Fruit fly (Drosophila melanogaster) whole organism, pupa: ENCODE data around the gene Axud1.

Experiments used
- CG12605 ChIP-seq: fragments of 200-800 bp; sonication (Bioruptor generic); IDR thresholded peaks from 2 replicates; pipeline ENCODE4 v1.3.6; 2022; ENCODE audit warnings: missing biosample characterization, missing genetic modification characterization
- CG13204 ChIP-seq: fragments of 200-800 bp; sonication (Bioruptor generic); optimal IDR thresholded peaks from 2 replicates; lab custom pipeline; 2018; ENCODE audit warnings: missing biosample characterization, mild to moderate bottlenecking, missing genetic modification characterization, moderate library complexity
- CG9948 ChIP-seq: fragments of 200-800 bp; sonication (Bioruptor generic); optimal IDR thresholded peaks from 2 replicates; lab custom pipeline; 2018; ENCODE audit warnings: missing biosample characterization, mild to moderate bottlenecking, missing genetic modification characterization, moderate library complexity
- EcR ChIP-seq: fragments of 200-800 bp; sonication (Bioruptor generic); optimal IDR thresholded peaks from 3 replicates; lab custom pipeline; 2019; ENCODE audit warnings: missing biosample characterization, missing genetic modification characterization, mild to moderate bottlenecking, moderate library complexity, missing genetic modification reagents
- Ets98B ChIP-seq: fragments of 200-800 bp; sonication (Bioruptor generic); IDR thresholded peaks from 2 replicates; pipeline ENCODE4 v1.3.6; 2022; ENCODE audit warnings: missing biosample characterization, missing genetic modification characterization
- Pif1A ChIP-seq: fragments of 200-800 bp; sonication (Bioruptor generic); optimal IDR thresholded peaks from 3 replicates; lab custom pipeline; 2016; ENCODE audit warnings: missing biosample characterization, missing genetic modification characterization
- Pif1B ChIP-seq: fragments of 200-800 bp; sonication (Bioruptor generic); optimal IDR thresholded peaks from 3 replicates; lab custom pipeline; 2016; ENCODE audit warnings: missing biosample characterization, missing genetic modification characterization
- gl ChIP-seq: fragments of 200-800 bp; sonication (Bioruptor generic); optimal IDR thresholded peaks from 2 replicates; lab custom pipeline; 2018; ENCODE audit warnings: missing biosample characterization, mild to moderate bottlenecking, missing genetic modification characterization

DNA sequence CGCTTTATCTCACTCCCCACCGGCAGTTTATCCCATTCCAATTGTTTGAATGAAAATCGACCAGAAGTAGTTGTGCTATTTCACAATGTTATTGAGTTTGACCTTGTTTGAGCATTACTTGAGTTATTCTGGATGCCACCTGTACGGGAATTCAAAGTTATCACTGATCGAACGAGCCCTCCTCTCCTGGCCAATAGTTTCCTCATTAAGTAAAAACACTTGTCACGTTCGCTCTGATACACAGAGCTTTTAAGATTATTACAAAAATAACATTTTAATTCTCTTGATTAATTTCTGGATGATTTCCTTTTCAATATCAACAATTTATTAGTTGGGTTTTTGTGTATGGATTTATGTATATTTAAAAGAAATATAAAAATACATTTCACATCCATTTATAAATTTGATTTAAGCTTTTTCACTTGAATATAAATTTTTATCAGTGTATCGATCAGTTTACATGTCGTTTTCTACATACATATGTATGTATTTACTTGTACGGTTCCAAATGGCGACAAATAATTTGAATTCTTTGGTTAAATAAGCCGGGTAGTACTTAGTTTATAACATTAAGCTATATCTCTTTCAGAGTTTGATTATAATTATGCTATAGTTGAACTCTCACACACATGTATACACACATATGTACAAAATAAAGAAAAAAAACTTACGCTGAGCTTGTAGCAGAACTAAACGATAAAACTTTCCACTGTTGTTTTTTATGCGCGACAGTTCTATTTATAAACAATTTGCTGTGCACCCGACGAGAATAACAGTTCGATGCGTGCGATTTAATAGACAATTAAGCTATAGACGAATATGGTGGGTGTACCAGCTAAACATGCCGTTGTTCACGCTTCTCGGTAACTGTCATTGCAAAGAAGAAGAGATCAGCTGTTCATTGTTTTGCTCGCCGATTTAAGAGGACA, 8.9 kb downstream of the Axud1 start, which contains the start of the genes CG3609 and CG15390:
- TF ChIP-seq EcR (GFP tag; lab: Kevin White, UChicago) (peak; percentile 30), CG9948 (tag; lab: Kevin White, UChicago) (peak; percentile 55), CG12605 (GFP tag; lab: Robert Waterston, UW) (peak; percentile 60), Pif1B (GFP tag; lab: Kevin White, UChicago) (peak; percentile 88), gl (tag; lab: Kevin White, UChicago) (peak; percentile 72), Pif1A (GFP tag; lab: Kevin White, UChicago) (peak; percentile 91), CG13204 (peak; percentile 59), Ets98B (peak; percentile 89)
